Worm (Caenorhabditis elegans): ENCODE results near the gene T11F8.4.
"Not testable (repeated sequence)": the region's sequence is repeated elsewhere in the genome, so short reads cannot be mapped to it uniquely, and the experiment has no call there.

The T11F8.4 gene

DNA sequence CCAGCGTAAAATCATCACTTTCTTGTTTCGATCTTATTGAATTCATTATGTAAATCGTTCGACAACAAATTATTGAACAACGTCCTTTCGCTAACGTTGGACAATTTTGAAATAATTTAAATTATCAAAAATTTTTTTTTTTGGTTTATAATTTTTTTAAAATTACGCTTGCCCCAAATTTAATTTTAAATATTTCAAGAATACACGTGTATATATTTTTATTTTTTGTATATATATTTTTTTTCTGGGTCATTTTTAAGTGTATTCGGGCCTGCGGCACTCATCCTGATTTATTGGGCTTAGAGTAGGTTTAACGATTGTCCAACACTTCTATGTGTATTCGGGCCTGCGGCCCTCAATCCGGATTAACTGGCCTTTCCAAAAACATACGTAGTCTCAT lies 12.0 kb downstream of the T11F8.4 start, which contains the start of gene Y52D5A.2:
Gene Y52D5A.2, minus strand, starts transcription at position 101 of the 400 bp plus-strand sequence.
- not testable (repeated sequence) for TF ChIP-seq snpc-1.1 (tag; optimal IDR thresholded peaks at IDR 0.05; ENCODE audit: insufficient read depth); lir-1 (GFP tag; conservative IDR thresholded peaks at IDR 0.05); snpc-4 (GFP tag; optimal IDR thresholded peaks at IDR 0.05); snpc-4 (tag; optimal IDR thresholded peaks at IDR 0.05)

DNA sequence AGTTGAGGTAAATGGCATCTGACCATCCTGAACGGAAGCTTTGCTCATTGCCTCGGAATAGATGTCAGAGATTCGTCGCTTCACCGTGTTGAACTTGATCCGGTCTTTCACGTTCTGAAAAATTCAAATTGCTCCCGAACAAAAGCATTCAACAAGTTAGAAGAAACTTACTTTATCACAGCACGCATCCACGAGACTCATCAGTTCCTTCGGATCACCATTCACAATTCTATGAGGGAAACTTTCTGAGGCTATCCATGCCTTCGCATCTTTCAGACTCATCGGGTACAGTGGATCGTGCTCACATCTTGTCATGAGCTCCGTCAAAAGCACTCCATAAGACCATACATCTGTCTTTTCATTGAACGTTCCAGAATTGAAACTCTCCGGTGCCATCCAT lies 13.5 kb downstream of the T11F8.4 start:
- TF ChIP-seq F39B2.1 (GFP tag; IDR thresholded peaks at IDR 0.05) (no peak), hmg-20 (GFP tag; IDR thresholded peaks at IDR 0.05) (no peak), madf-10 (tag; optimal IDR thresholded peaks at IDR 0.05) (no peak), atf-7 (tag; optimal IDR thresholded peaks at IDR 0.05) (no peak), F55B11.4 (tag; optimal IDR thresholded peaks at IDR 0.05; ENCODE audit: borderline replicate concordance, insufficient read depth) (no peak)

DNA sequence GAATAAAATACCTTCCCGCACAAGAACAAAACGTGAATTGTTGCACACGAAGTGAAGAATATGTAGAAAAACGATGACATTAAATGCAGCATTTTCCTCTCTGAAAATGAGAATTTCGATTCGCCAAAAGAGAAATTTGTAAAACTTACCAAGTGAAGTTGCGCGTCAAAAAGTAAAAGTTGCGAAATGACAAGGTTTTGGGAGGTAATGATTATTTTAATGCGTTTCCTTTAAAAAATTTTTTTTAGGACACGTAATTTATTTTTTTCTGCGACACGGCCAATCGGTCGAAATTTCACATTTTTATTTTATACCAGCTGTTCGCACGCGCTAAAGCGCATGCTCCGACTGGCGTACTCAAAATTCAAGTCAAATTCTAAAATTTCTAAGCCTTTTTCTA lies 20.4 kb downstream of the T11F8.4 start, which contains the start of gene Y4C6A.3:
Gene Y4C6A.3, minus strand, starts transcription at position 101 of the 400 bp plus-strand sequence.
- not testable (repeated sequence) for TF ChIP-seq ZK185.1 (tag; optimal IDR thresholded peaks at IDR 0.05; ENCODE audit: poor library complexity, severe bottlenecking); attf-6 (GFP tag; IDR thresholded peaks at IDR 0.05); fkh-3 (tag; optimal IDR thresholded peaks at IDR 0.05)

ce11 chrIV:5452667-5453066 lies 23.7 kb downstream of the T11F8.4 start, which contains the start of gene Y4C6A.4:
TSS of gene Y4C6A.4 (plus strand) at chrIV:5452967.
- TF ChIP-seq madf-6 (GFP tag; IDR thresholded peaks at IDR 0.05) (no peak), hlh-12 (tag; optimal IDR thresholded peaks at IDR 0.05) (no peak), rcor-1 (GFP tag; IDR thresholded peaks at IDR 0.05) (no peak), attf-6 (GFP tag; IDR thresholded peaks at IDR 0.05) (no peak), pbrm-1 (GFP tag; IDR thresholded peaks at IDR 0.05) (no peak), bed-2 (GFP tag; IDR thresholded peaks at IDR 0.05) (no peak), F37B4.10 (GFP tag; IDR thresholded peaks at IDR 0.05) (no peak)

DNA sequence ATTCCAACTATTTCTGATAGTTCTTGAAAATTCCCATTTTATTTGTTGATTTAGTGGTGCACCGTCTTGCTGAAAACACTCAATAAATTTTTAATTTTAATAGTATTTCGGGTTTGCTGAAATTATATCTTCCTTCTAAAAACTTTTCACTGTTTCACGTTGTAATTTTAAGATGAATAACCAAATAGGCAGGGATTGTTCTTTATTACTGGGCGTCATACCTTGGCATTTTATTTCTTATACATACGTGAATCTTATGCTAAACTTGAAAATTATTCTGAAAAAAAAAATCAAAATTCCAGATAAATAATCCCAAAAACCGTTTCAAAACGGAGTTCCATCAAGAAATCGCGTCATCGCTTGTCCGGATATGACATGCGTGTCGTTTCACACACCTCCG lies 37.7 kb downstream of the T11F8.4 start, which contains the start of gene mgl-3:
Gene mgl-3, plus strand, starts transcription at position 301 of the 400 bp plus-strand sequence.
- TF ChIP-seq T07F8.4 (tag; optimal IDR thresholded peaks at IDR 0.05) (no peak), tbx-9 (tag; optimal IDR thresholded peaks at IDR 0.05; ENCODE audit: borderline replicate concordance) (no peak), die-1 (tag; optimal IDR thresholded peaks at IDR 0.05) (no peak)

All from whole organism, young adult.